Worm (Caenorhabditis elegans) whole organism, late embryonic: ENCODE data around the gene C48B4.10.

Source experiments
- ama-1 ChIP-seq: fragments of 150-350 bp; optimal IDR thresholded peaks from 2 replicates; lab custom pipeline; 2014
- fkh-10 ChIP-seq: fragments of 150-350 bp; optimal IDR thresholded peaks from 2 replicates; lab custom pipeline; 2014; ENCODE audit warnings: missing biosample characterization, missing genetic modification reagents, missing genetic modification characterization
- unc-3 ChIP-seq, 2 experiments: fragments of 200-800 bp in 1 of 2; sonication (Bioruptor generic) in 1 of 2; sonication (generic microtip) in 1 of 2; conservative IDR thresholded peaks in 1 of 2; optimal IDR thresholded peaks in 1 of 2; 2 replicates each; pipeline versions ENCODE4 v1.3.6 to Lab custom; 2016 to 2022; ENCODE audit warnings: missing compliant biosample characterization in 2 of 2, missing genetic modification characterization in 2 of 2, missing genetic modification reagents in 1 of 2

DNA sequence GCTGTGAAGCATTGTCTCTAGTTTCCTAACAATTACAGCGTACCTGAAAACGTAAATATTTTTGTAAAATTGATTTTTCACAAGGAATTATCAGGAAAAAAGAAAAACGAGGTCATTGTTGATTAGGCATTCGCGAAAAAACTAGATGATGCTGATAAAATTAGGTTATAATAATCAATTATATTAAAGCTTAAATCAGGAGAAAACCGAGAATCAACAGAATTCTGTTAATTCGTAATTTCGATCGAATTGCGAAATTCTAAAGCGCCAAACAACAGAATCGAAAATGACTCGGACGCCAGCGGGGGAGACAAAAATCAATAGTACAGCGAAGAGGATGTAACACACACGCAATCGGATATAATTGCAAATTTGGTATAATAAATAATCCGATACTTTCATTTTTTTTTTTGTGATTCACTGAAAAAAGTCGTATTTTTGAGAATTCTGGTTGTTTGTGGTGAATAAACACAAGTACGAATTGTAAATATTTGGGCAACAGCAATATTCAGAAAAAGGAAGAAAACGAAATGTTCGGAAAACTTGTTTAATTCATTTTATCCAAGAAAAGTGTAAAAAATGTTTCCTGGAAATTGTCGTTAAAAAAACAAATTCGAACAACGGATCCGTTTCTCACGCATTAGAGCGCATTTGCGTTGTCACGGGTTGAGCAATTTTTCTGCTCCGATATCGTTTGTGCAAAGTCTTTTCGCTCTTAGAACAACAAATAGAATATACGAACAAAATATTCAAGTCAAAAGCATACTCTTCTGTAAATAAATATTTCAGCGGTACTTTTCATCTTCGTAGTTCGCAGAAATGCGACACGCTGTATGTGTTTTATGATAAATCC is 16.0 kb upstream of the C48B4.10 start, which contains the start of gene ced-7:
- TF ChIP-seq unc-3 (GFP tag; conservative IDR thresholded peaks at IDR 0.05; lab: Robert Waterston, UW) (no peak), unc-3 (tag; optimal IDR thresholded peaks at IDR 0.05; lab: Kevin White, UChicago) (no peak), ama-1 (lab: Kevin White, UChicago) (no peak), fkh-10 (GFP tag; lab: Kevin White, UChicago) (no peak)
